Fruit fly (Drosophila melanogaster) whole organism, embryonic: ENCODE measurements around the gene CG5068.
A peak's percentile ranks its signal among the peaks of the same experiment; 100 is the strongest.

Experiments
- Blimp-1 ChIP-seq: fragments of 200-800 bp; sonication (Bioruptor generic); optimal IDR thresholded peaks from 3 replicates; lab custom pipeline; 2018; ENCODE audit warnings: missing biosample characterization, missing genetic modification characterization, mild to moderate bottlenecking, moderate library complexity, missing genetic modification reagents
- CG10959 ChIP-seq: fragments of 200-800 bp; sonication (Bioruptor generic); IDR thresholded peaks from 2 replicates; pipeline ENCODE4 v1.3.6; 2022; ENCODE audit warnings: missing biosample characterization, missing genetic modification characterization
- CG12219 ChIP-seq: fragments of 200-800 bp; sonication (Bioruptor generic); optimal IDR thresholded peaks from 3 replicates; lab custom pipeline; 2018; ENCODE audit warnings: missing biosample characterization, mild to moderate bottlenecking, missing genetic modification characterization
- CG12391 ChIP-seq: fragments of 200-800 bp; sonication (Bioruptor generic); optimal IDR thresholded peaks from 3 replicates; lab custom pipeline; 2018; ENCODE audit warnings: missing biosample characterization, mild to moderate bottlenecking, missing genetic modification characterization, moderate library complexity
- CG15479 ChIP-seq: fragments of 200-800 bp; sonication (Bioruptor generic); optimal IDR thresholded peaks from 3 replicates; lab custom pipeline; 2019; ENCODE audit warnings: missing biosample characterization, mild to moderate bottlenecking, missing genetic modification characterization, moderate library complexity
- CG17361 ChIP-seq: fragments of 200-800 bp; sonication (Bioruptor generic); IDR thresholded peaks from 3 replicates; pipeline ENCODE4 v1.3.6; 2022; ENCODE audit warnings: missing biosample characterization, missing genetic modification characterization
- CG17802 ChIP-seq: fragments of 200-800 bp; sonication (Bioruptor generic); optimal IDR thresholded peaks from 2 replicates; lab custom pipeline; 2018; ENCODE audit warnings: missing biosample characterization, mild to moderate bottlenecking, missing genetic modification characterization, moderate library complexity
- CG31224 ChIP-seq: fragments of 200-800 bp; sonication (Bioruptor generic); IDR thresholded peaks from 2 replicates; pipeline ENCODE4 v1.3.6; 2022; ENCODE audit warnings: missing biosample characterization, missing genetic modification characterization
- CG33213 ChIP-seq: fragments of 200-800 bp; sonication (Bioruptor generic); optimal IDR thresholded peaks from 3 replicates; lab custom pipeline; 2016; ENCODE audit warnings: missing biosample characterization, missing genetic modification characterization
- CG5180 ChIP-seq: fragments of 200-800 bp; sonication (Bioruptor generic); optimal IDR thresholded peaks from 3 replicates; lab custom pipeline; 2017; ENCODE audit warnings: missing biosample characterization, missing genetic modification characterization, mild to moderate bottlenecking, moderate library complexity, missing genetic modification reagents
- CG8359 ChIP-seq: fragments of 200-800 bp; sonication (Bioruptor generic); optimal IDR thresholded peaks from 2 replicates; lab custom pipeline; 2017; ENCODE audit warnings: missing biosample characterization, mild to moderate bottlenecking, missing genetic modification characterization, borderline replicate concordance
- CG9215 ChIP-seq: fragments of 200-800 bp; sonication (Bioruptor generic); IDR thresholded peaks from 2 replicates; pipeline ENCODE4 v1.3.6; 2022; ENCODE audit warnings: missing biosample characterization, missing genetic modification characterization
- CG9727 ChIP-seq: fragments of 200-800 bp; sonication (Bioruptor generic); optimal IDR thresholded peaks from 3 replicates; lab custom pipeline; 2017; ENCODE audit warnings: missing biosample characterization, mild to moderate bottlenecking, missing genetic modification characterization
- CG9797 ChIP-seq: fragments of 200-800 bp; sonication (Bioruptor generic); optimal IDR thresholded peaks from 3 replicates; lab custom pipeline; 2018; ENCODE audit warnings: missing biosample characterization, mild to moderate bottlenecking, missing genetic modification characterization
- D19A ChIP-seq: fragments of 200-800 bp; optimal IDR thresholded peaks from 3 replicates; lab custom pipeline; 2019; ENCODE audit warnings: missing biosample characterization, mild to moderate bottlenecking, missing genetic modification characterization, moderate library complexity
- Ets65A ChIP-seq: fragments of 200-800 bp; sonication (Bioruptor generic); peaks from one replicate; lab custom pipeline; 2016; ENCODE audit warnings: missing biosample characterization, missing genetic modification characterization
- H2.0 ChIP-seq: fragments of 200-800 bp; sonication (Bioruptor generic); IDR thresholded peaks from 2 replicates; pipeline ENCODE4 v1.3.6; 2022; ENCODE audit warnings: missing biosample characterization, missing genetic modification characterization
- HLH54F ChIP-seq: fragments of 200-800 bp; sonication (Bioruptor generic); optimal IDR thresholded peaks from 3 replicates; lab custom pipeline; 2016; ENCODE audit warnings: missing biosample characterization, missing genetic modification characterization
- Hey ChIP-seq: fragments of 200-800 bp; sonication (Bioruptor generic); optimal IDR thresholded peaks from 3 replicates; lab custom pipeline; 2018; ENCODE audit warnings: missing biosample characterization, mild to moderate bottlenecking, missing genetic modification characterization
- MESR4 ChIP-seq: fragments of 200-800 bp; sonication (Bioruptor generic); optimal IDR thresholded peaks from 2 replicates; lab custom pipeline; 2018; ENCODE audit warnings: missing biosample characterization, mild to moderate bottlenecking, missing genetic modification characterization, moderate library complexity
- Oaz ChIP-seq: fragments of 200-800 bp; sonication (Bioruptor generic); IDR thresholded peaks from 2 replicates; pipeline ENCODE4 v1.3.6; 2022; ENCODE audit warnings: missing biosample characterization, missing genetic modification characterization
- Side ChIP-seq: fragments of 200-800 bp; sonication (Bioruptor generic); optimal IDR thresholded peaks from 2 replicates; lab custom pipeline; 2016; ENCODE audit warnings: missing biosample characterization, missing genetic modification characterization
- Vsx1 ChIP-seq: fragments of 200-800 bp; sonication (Bioruptor generic); optimal IDR thresholded peaks from 2 replicates; lab custom pipeline; 2017; ENCODE audit warnings: missing biosample characterization, mild to moderate bottlenecking, missing genetic modification characterization, missing genetic modification reagents
- bcd ChIP-seq: fragments of 200-800 bp; sonication (Bioruptor generic); optimal IDR thresholded peaks from 2 replicates; lab custom pipeline; 2017; ENCODE audit warnings: missing biosample characterization, mild to moderate bottlenecking, missing genetic modification characterization
- chinmo ChIP-seq: fragments of 200-800 bp; sonication (Bioruptor generic); IDR thresholded peaks from 4 replicates; pipeline ENCODE4 v1.3.6; 2022; ENCODE audit warnings: missing biosample characterization, missing genetic modification characterization; ENCODE audit not compliant: partially characterized antibody
- dati ChIP-seq: fragments of 200-800 bp; sonication (Bioruptor generic); IDR thresholded peaks from 2 replicates; pipeline ENCODE4 v1.3.6; 2022; ENCODE audit warnings: missing biosample characterization, missing genetic modification characterization
- dm ChIP-seq: fragments of 200-800 bp; sonication (Bioruptor generic); optimal IDR thresholded peaks from 3 replicates; lab custom pipeline; 2016; ENCODE audit warnings: missing biosample characterization, missing genetic modification characterization
- esg ChIP-seq: fragments of 200-800 bp; sonication (Bioruptor generic); conservative IDR thresholded peaks from 2 replicates; pipeline ENCODE4 v1.3.6; 2022; ENCODE audit warnings: missing biosample characterization, missing genetic modification characterization
- exex ChIP-seq: fragments of 200-800 bp; sonication (Bioruptor generic); optimal IDR thresholded peaks from 4 replicates; lab custom pipeline; 2018; ENCODE audit warnings: missing biosample characterization, mild to moderate bottlenecking, missing genetic modification characterization, moderate library complexity
- grau ChIP-seq: fragments of 200-800 bp; optimal IDR thresholded peaks from 3 replicates; lab custom pipeline; 2019; ENCODE audit warnings: missing biosample characterization, mild to moderate bottlenecking, missing genetic modification characterization, moderate library complexity
- gt ChIP-seq: fragments of 200-800 bp; sonication (Bioruptor generic); IDR thresholded peaks from 2 replicates; pipeline ENCODE4 v1.3.6; 2022; ENCODE audit warnings: missing biosample characterization, missing genetic modification characterization
- hbn ChIP-seq: fragments of 200-800 bp; sonication (Bioruptor generic); IDR thresholded peaks from 2 replicates; pipeline ENCODE4 v1.3.6; 2022; ENCODE audit warnings: missing biosample characterization, missing genetic modification characterization; ENCODE audit not compliant: partially characterized antibody
- hth ChIP-seq: fragments of >200 bp; optimal IDR thresholded peaks from 2 replicates; lab custom pipeline; 2017; ENCODE audit warnings: inconsistent platforms
- jumu ChIP-seq: fragments of 200-800 bp; sonication (Bioruptor generic); optimal IDR thresholded peaks from 3 replicates; lab custom pipeline; 2016; ENCODE audit warnings: missing biosample characterization, missing genetic modification characterization
- kay ChIP-seq: fragments of 200-800 bp; sonication (Bioruptor generic); optimal IDR thresholded peaks from 2 replicates; lab custom pipeline; 2016; ENCODE audit warnings: missing biosample characterization, missing genetic modification characterization
- lilli ChIP-seq: fragments of 200-800 bp; sonication (Bioruptor generic); optimal IDR thresholded peaks from 3 replicates; lab custom pipeline; 2016; ENCODE audit warnings: missing biosample characterization, missing genetic modification characterization
- lov ChIP-seq, 2 experiments: fragments of 200-800 bp in 1 of 2; fragments of >200 bp in 1 of 2; sonication (Bioruptor generic) in 1 of 2; IDR thresholded peaks in 1 of 2; optimal IDR thresholded peaks in 1 of 2; 2 replicates in 1 of 2; 3 replicates in 1 of 2; pipeline versions ENCODE4 v1.3.6 to Lab custom; 2017 to 2022; ENCODE audit warnings: missing biosample characterization in 1 of 2, missing genetic modification characterization in 1 of 2
- pita ChIP-seq: fragments of 200-800 bp; sonication (Bioruptor generic); optimal IDR thresholded peaks from 2 replicates; lab custom pipeline; 2017; ENCODE audit warnings: missing biosample characterization, mild to moderate bottlenecking, missing genetic modification characterization
- slp2 ChIP-seq: fragments of 200-800 bp; sonication (Bioruptor generic); optimal IDR thresholded peaks from 2 replicates; lab custom pipeline; 2016; ENCODE audit warnings: missing biosample characterization, missing genetic modification characterization
- sr ChIP-seq: fragments of 200-800 bp; sonication (Bioruptor generic); IDR thresholded peaks from 3 replicates; pipeline ENCODE4 v1.3.6; 2022; ENCODE audit warnings: missing biosample characterization, missing genetic modification characterization
- tll ChIP-seq, 2 experiments: fragments of 200-800 bp in 1 of 2; fragments of >200 bp in 1 of 2; sonication (Bioruptor generic) in 1 of 2; optimal IDR thresholded peaks; 2 replicates each; lab custom pipeline; 2017 to 2019; ENCODE audit warnings: missing biosample characterization in 2 of 2, missing genetic modification characterization in 2 of 2, mild to moderate bottlenecking in 1 of 2, moderate library complexity in 1 of 2
- tup ChIP-seq: fragments of 200-800 bp; sonication (Bioruptor generic); optimal IDR thresholded peaks from 2 replicates; lab custom pipeline; 2016; ENCODE audit warnings: missing biosample characterization, mild to moderate bottlenecking, missing genetic modification characterization, moderate library complexity
- vfl ChIP-seq: fragments of 200-800 bp; sonication (Bioruptor generic); optimal IDR thresholded peaks from 2 replicates; lab custom pipeline; 2016; ENCODE audit warnings: missing biosample characterization, missing genetic modification characterization
- zen ChIP-seq: fragments of 200-800 bp; sonication (Bioruptor generic); optimal IDR thresholded peaks from 3 replicates; lab custom pipeline; 2018; ENCODE audit warnings: missing biosample characterization, mild to moderate bottlenecking, missing genetic modification characterization, moderate library complexity

The CG5068 gene

dm6 chr3L:8997686-8998239, 11.3 kb downstream of the CG5068 start, which contains the start of the genes smg and CG5087 (continued):
- TF ChIP-seq bcd (GFP tag; lab: Kevin White, UChicago) = peak; percentile 58
- no peak for TF ChIP-seq Oaz
- TF ChIP-seq vfl (GFP tag; lab: Kevin White, UChicago) = no peak
- TF ChIP-seq chinmo = peak; percentile 86; the same call in 3 of the 4 replicates
- TF ChIP-seq pita (GFP tag; lab: Kevin White, UChicago) = peak; percentile 97
- peak; percentile 54 for TF ChIP-seq hbn (GFP tag; lab: Robert Waterston, UW)
- TF ChIP-seq CG12219 = no peak
- TF ChIP-seq sr (GFP tag; lab: Robert Waterston, UW) = no peak
- no peak for TF ChIP-seq CG9215
- no peak for TF ChIP-seq Blimp-1 (GFP tag; lab: Kevin White, UChicago)
- TF ChIP-seq CG12391 (tag; lab: Kevin White, UChicago) = peak; percentile 56
- peak; percentile 54 for TF ChIP-seq lilli
- TF ChIP-seq tup = no peak
- no peak for TF ChIP-seq CG10959 (GFP tag; lab: Robert Waterston, UW)
- TF ChIP-seq CG8359 = no peak
- TF ChIP-seq H2.0 (GFP tag; lab: Robert Waterston, UW) = no peak
- TF ChIP-seq Hey (tag; lab: Kevin White, UChicago) = no peak
- peak; percentile 93 for TF ChIP-seq CG33213 (GFP tag; lab: Kevin White, UChicago)
- TF ChIP-seq dati (GFP tag; lab: Robert Waterston, UW) = no peak
- 0 out of 2 replicates have a peak, but pooled peaks have one; percentile 20 for TF ChIP-seq CG31224 (GFP tag; lab: Robert Waterston, UW)
- TF ChIP-seq CG9797 (GFP tag; lab: Kevin White, UChicago) = peak; percentile 97
- peak; percentile 6 for TF ChIP-seq D19A
- TF ChIP-seq CG9727 = peak; percentile 40
- TF ChIP-seq jumu = peak; percentile 66
- TF ChIP-seq slp2 (GFP tag; lab: Kevin White, UChicago) = no peak
- TF ChIP-seq CG5180 (GFP tag; lab: Kevin White, UChicago) = no peak
- TF ChIP-seq dm (GFP tag; lab: Kevin White, UChicago) = peak; percentile 57
- no peak for TF ChIP-seq Side (GFP tag; lab: Kevin White, UChicago)
- TF ChIP-seq Vsx1 (GFP tag; lab: Kevin White, UChicago) = peak; percentile 64
- TF ChIP-seq CG17802 = no peak
- TF ChIP-seq MESR4 = peak; percentile 91
- TF ChIP-seq esg (GFP tag; lab: Robert Waterston, UW) = no peak
- peak; percentile 61 for TF ChIP-seq HLH54F
- TF ChIP-seq kay = no peak
- peak; percentile 67 for TF ChIP-seq exex (tag; lab: Kevin White, UChicago)
- peak; percentile 11; the same call in 1 of the 3 replicates for TF ChIP-seq CG17361 (GFP tag; lab: Robert Waterston, UW)
- no peak for TF ChIP-seq hth (lab: Kevin White, UChicago)
- peak; percentile 23 for TF ChIP-seq grau (tag; lab: Kevin White, UChicago)

- TF ChIP-seq gt (GFP tag; lab: Robert Waterston, UW) = no peak
- TF ChIP-seq zen (tag; lab: Kevin White, UChicago) = peak; percentile 98
- peak; percentile 78 for TF ChIP-seq CG15479 (GFP tag; lab: Kevin White, UChicago)
- peak; percentile 61 for TF ChIP-seq Ets65A (GFP tag; lab: Kevin White, UChicago)
- TF ChIP-seq tll (GFP tag; optimal IDR thresholded peaks at IDR 0.05; lab: Kevin White, UChicago) = peak in 1 of 2 experiments; percentile 86
- no peak for TF ChIP-seq lov (optimal IDR thresholded peaks at IDR 0.05; lab: Kevin White, UChicago)
- peak; percentile 60; the same call in 1 of the 3 replicates for TF ChIP-seq lov (GFP tag; IDR thresholded peaks at IDR 0.05; lab: Robert Waterston, UW)
Measured at dm6 chr3L:9002527-9002926, 16.0 kb downstream of the CG5068 start.
